Worm (Caenorhabditis elegans) whole organism, L4 larva: Measurements from ENCODE around the gene flp-2.

ENCODE experiments used
- ama-1 ChIP-seq: fragments of 150-350 bp; optimal IDR thresholded peaks from 2 replicates; lab custom pipeline; 2014; ENCODE audit warnings: inconsistent platforms, mixed read lengths
- ceh-82 ChIP-seq: sonication (generic microtip); optimal IDR thresholded peaks from 2 replicates; lab custom pipeline; 2017; ENCODE audit warnings: missing biosample characterization, missing genetic modification characterization
- dpl-1 ChIP-seq: fragments of 150-350 bp; optimal IDR thresholded peaks from 2 replicates; lab custom pipeline; 2014; ENCODE audit warnings: missing biosample characterization, missing genetic modification reagents, missing genetic modification characterization
- egl-27 ChIP-seq: sonication (generic microtip); optimal IDR thresholded peaks from 3 replicates; lab custom pipeline; 2017; ENCODE audit warnings: missing biosample characterization, missing genetic modification reagents, missing genetic modification characterization
- fos-1 ChIP-seq: fragments of 150-350 bp; optimal IDR thresholded peaks from 2 replicates; lab custom pipeline; 2014; ENCODE audit warnings: missing biosample characterization, missing genetic modification characterization
- lin-15B ChIP-seq: fragments of 150-350 bp; sonication (generic microtip); optimal IDR thresholded peaks from 3 replicates; lab custom pipeline; 2014; ENCODE audit warnings: missing biosample characterization, missing genetic modification characterization
- lin-29 ChIP-seq: fragments of 200-800 bp; sonication (Bioruptor generic); IDR thresholded peaks from 2 replicates; pipeline ENCODE4 v1.3.6; 2022; ENCODE audit warnings: missing genetic modification reagents, missing genetic modification characterization, missing compliant biosample characterization
- madf-5 ChIP-seq, 2 experiments: fragments of 200-800 bp; sonication (Bioruptor generic); IDR thresholded peaks; 2 replicates each; pipeline ENCODE4 v1.3.6; 2022; ENCODE audit warnings: missing compliant biosample characterization in 2 of 2, missing genetic modification characterization in 2 of 2
- nhr-28 ChIP-seq: fragments of 150-350 bp; optimal IDR thresholded peaks from 2 replicates; lab custom pipeline; 2014; ENCODE audit warnings: missing biosample characterization, missing genetic modification characterization
- nhr-77 ChIP-seq: fragments of 150-350 bp; optimal IDR thresholded peaks from 2 replicates; lab custom pipeline; 2014; ENCODE audit warnings: missing biosample characterization, missing genetic modification characterization
- rbr-2 ChIP-seq: sonication (generic microtip); optimal IDR thresholded peaks from 2 replicates; lab custom pipeline; 2016; ENCODE audit warnings: missing genotype, missing genetic modification characterization, missing compliant biosample characterization
- ztf-11 ChIP-seq: fragments of 150-350 bp; optimal IDR thresholded peaks from 2 replicates; lab custom pipeline; 2014; ENCODE audit warnings: missing biosample characterization, missing genetic modification characterization

- TF ChIP-seq nhr-28 (tag; lab: Kevin White, UChicago) (no peak), dpl-1 (no peak), ama-1 (lab: Kevin White, UChicago) (no peak), nhr-77 (tag; lab: Kevin White, UChicago) (no peak), madf-5 (GFP tag; IDR thresholded peaks at IDR 0.05; lab: Robert Waterston, UW) (no peak), fos-1 (tag; lab: Kevin White, UChicago) (no peak), lin-15B (tag; lab: Kevin White, UChicago) (no peak), rbr-2 (tag; lab: Kevin White, UChicago) (no peak), lin-29 (no peak), ztf-11 (no peak), egl-27 (tag; lab: Kevin White, UChicago) (no peak), ceh-82 (no peak)
These were observed 7.2 kb downstream of the flp-2 start, which contains the start of gene flp-28 for ce11 chrX:10087866-10088265.
